Worm (Caenorhabditis elegans): ENCODE measurements around the gene mec-15.

Gene mec-15

DNA sequence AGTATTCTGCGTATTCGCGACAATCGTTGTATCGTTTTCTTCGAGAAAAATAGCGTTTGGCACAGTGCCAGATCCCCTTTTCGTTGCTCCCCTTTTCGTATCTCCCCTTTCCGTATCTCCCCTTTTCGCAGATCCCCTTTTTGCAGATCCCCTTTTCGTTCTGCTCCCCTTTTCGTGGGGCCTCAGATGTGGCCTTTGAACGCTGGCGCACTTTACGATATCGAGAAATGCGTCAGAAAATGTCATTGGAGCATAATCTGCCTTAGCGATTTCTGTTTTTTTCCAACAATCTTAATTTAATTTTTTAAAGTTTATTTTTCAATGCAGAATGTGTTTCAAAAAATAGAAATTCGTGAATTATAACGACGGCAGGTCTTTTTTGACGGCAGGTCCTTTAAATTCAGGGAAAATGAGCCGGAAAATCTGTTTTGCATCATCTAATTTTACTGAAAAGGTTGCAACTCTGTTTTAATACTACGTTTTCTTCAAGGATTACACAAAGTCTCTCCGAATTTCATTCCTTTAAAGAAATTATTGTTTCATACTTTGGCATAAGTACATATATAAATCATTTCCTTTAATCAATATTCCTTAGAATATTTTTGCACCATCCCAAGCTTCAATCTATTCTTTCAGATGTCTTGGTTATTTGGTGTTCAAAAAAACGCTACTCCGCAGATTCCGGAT, 9.0 kb upstream of the mec-15 start, which contains the start of gene atad-3 (continued):
- TF ChIP-seq Y56A3A.18 (GFP tag; IDR thresholded peaks at IDR 0.05) (peak; percentile 62; the same call in 1 of the 2 replicates), dox-1 (GFP tag; IDR thresholded peaks at IDR 0.05) (peak; percentile 98), zfh-2 (GFP tag; conservative IDR thresholded peaks at IDR 0.05) (peak; percentile 47; the same call in 1 of the 2 replicates), him-1 (tag; optimal IDR thresholded peaks at IDR 0.05) (no peak), hsf-1 (GFP tag; IDR thresholded peaks at IDR 0.05) (peak; percentile 80; the same call in 1 of the 2 replicates), B0035.1 (tag; optimal IDR thresholded peaks at IDR 0.05) (peak; percentile 20), hlh-26 (GFP tag; conservative IDR thresholded peaks at IDR 0.05) (no peak), sptf-2 (GFP tag; optimal IDR thresholded peaks at IDR 0.05) (no peak), cebp-2 (GFP tag; IDR thresholded peaks at IDR 0.05) (peak; percentile 68; the same call in 1 of the 2 replicates), ceh-58 (GFP tag; IDR thresholded peaks at IDR 0.05) (no peak), egl-44 (GFP tag; IDR thresholded peaks at IDR 0.05) (peak; percentile 85), T07F8.4 (tag; optimal IDR thresholded peaks at IDR 0.05) (peak; percentile 36), ztf-26 (tag; optimal IDR thresholded peaks at IDR 0.05) (peak; percentile 33), pbrm-1 (GFP tag; IDR thresholded peaks at IDR 0.05) (peak; percentile 98), ztf-28 (GFP tag; IDR thresholded peaks at IDR 0.05) (peak; percentile 98), T26A5.8 (tag; optimal IDR thresholded peaks at IDR 0.05) (no peak), C06A6.2 (GFP tag; conservative IDR thresholded peaks at IDR 0.05) (peak; percentile 89), ceh-100 (GFP tag; IDR thresholded peaks at IDR 0.05) (peak; percentile 100), die-1 (tag; optimal IDR thresholded peaks at IDR 0.05) (no peak), mcd-1 (GFP tag; IDR thresholded peaks at IDR 0.05) (peak; percentile 95), F22D6.2 (tag; optimal IDR thresholded peaks at IDR 0.05) (peak; percentile 9), pha-4 (tag; optimal IDR thresholded peaks at IDR 0.05) (no peak), zim-3 (tag; optimal IDR thresholded peaks at IDR 0.05) (peak; percentile 66), xnd-1 (tag; optimal IDR thresholded peaks at IDR 0.05) (no peak), cebp-1 (GFP tag; IDR thresholded peaks at IDR 0.05) (peak; percentile 89), cebp-1 (tag; optimal IDR thresholded peaks at IDR 0.05) (peak; percentile 86), ama-1 (optimal IDR thresholded peaks at IDR 0.05) (no peak), ama-1 (GFP tag; optimal IDR thresholded peaks at IDR 0.05) (no peak), egrh-3 (GFP tag; IDR thresholded peaks at IDR 0.05) (peak; percentile 90), ztf-25 (GFP tag; IDR thresholded peaks at IDR 0.05) (peak; percentile 98), ekl-4 (GFP tag; IDR thresholded peaks at IDR 0.05) (peak; percentile 94), nhr-179 (tag; optimal IDR thresholded peaks at IDR 0.05) (no peak), ceh-79 (tag; optimal IDR thresholded peaks at IDR 0.05) (no peak), ztf-6 (GFP tag; IDR thresholded peaks at IDR 0.05) (peak; percentile 93), B0019.2 (GFP tag; conservative IDR thresholded peaks at IDR 0.05) (peak; percentile 95), unc-62 (GFP tag; optimal IDR thresholded peaks at IDR 0.05) (no peak), nhr-80 (tag; optimal IDR thresholded peaks at IDR 0.05) (peak; percentile 63), C17E4.6 (GFP tag; IDR thresholded peaks at IDR 0.05) (peak; percentile 90), ZK185.1 (tag; optimal IDR thresholded peaks at IDR 0.05; ENCODE audit: poor library complexity, severe bottlenecking) (peak; percentile 86), F10E7.11 (tag; optimal IDR thresholded peaks at IDR 0.05) (no peak), lag-1 (GFP tag; IDR thresholded peaks at IDR 0.05) (0 out of 2 replicates have a peak, but pooled peaks have one; percentile 68), let-607 (tag; optimal IDR thresholded peaks at IDR 0.05) (peak in 1 of 2 experiments; percentile 63), F57A8.1 (GFP tag; optimal IDR thresholded peaks at IDR 0.05) (no peak), B0261.1 (tag; optimal IDR thresholded peaks at IDR 0.05) (peak; percentile 10), nfyb-1 (GFP tag; IDR thresholded peaks at IDR 0.05) (peak; percentile 95), rcor-1 (GFP tag; IDR thresholded peaks at IDR 0.05) (peak; percentile 97), rpc-1 (optimal IDR thresholded peaks at IDR 0.05) (no peak), rpc-1 (tag; optimal IDR thresholded peaks at IDR 0.05) (no peak), ceh-27 (GFP tag; optimal IDR thresholded peaks at IDR 0.05) (peak; percentile 94)

All from whole organism, young adult.